Fruit fly (Drosophila melanogaster) whole organism, pupa: ENCODE data around the gene Dcr-1.

Experiments used
- CG14655 ChIP-seq: fragments of 200-800 bp; sonication (Bioruptor generic); optimal IDR thresholded peaks from 3 replicates; lab custom pipeline; 2017; ENCODE audit warnings: mild to moderate bottlenecking, missing biosample characterization, missing genetic modification reagents, missing genetic modification characterization
- CG17806 ChIP-seq: fragments of 200-800 bp; sonication (Bioruptor generic); optimal IDR thresholded peaks from 2 replicates; lab custom pipeline; 2018; ENCODE audit warnings: missing biosample characterization, mild to moderate bottlenecking, missing genetic modification characterization, moderate library complexity
- CG4496 ChIP-seq: fragments of 200-800 bp; sonication (Bioruptor generic); IDR thresholded peaks from 3 replicates; pipeline ENCODE4 v1.3.6; 2022; ENCODE audit warnings: missing biosample characterization, missing genetic modification characterization
- CG8159 ChIP-seq: fragments of 200-800 bp; sonication (Bioruptor generic); optimal IDR thresholded peaks from 3 replicates; lab custom pipeline; 2018; ENCODE audit warnings: missing biosample characterization, mild to moderate bottlenecking, missing genetic modification characterization, moderate library complexity
- CG8301 ChIP-seq: fragments of 200-800 bp; sonication (Bioruptor generic); optimal IDR thresholded peaks from 2 replicates; lab custom pipeline; 2018; ENCODE audit warnings: missing biosample characterization, mild to moderate bottlenecking, missing genetic modification characterization
- D1 ChIP-seq: fragments of 200-800 bp; sonication (Bioruptor generic); optimal IDR thresholded peaks from 2 replicates; lab custom pipeline; 2018; ENCODE audit warnings: missing biosample characterization, mild to moderate bottlenecking, missing genetic modification characterization, moderate library complexity
- Ets98B ChIP-seq: fragments of 200-800 bp; sonication (Bioruptor generic); IDR thresholded peaks from 2 replicates; pipeline ENCODE4 v1.3.6; 2022; ENCODE audit warnings: missing biosample characterization, missing genetic modification characterization
- Pif1B ChIP-seq: fragments of 200-800 bp; sonication (Bioruptor generic); optimal IDR thresholded peaks from 3 replicates; lab custom pipeline; 2016; ENCODE audit warnings: missing biosample characterization, missing genetic modification characterization

DNA sequence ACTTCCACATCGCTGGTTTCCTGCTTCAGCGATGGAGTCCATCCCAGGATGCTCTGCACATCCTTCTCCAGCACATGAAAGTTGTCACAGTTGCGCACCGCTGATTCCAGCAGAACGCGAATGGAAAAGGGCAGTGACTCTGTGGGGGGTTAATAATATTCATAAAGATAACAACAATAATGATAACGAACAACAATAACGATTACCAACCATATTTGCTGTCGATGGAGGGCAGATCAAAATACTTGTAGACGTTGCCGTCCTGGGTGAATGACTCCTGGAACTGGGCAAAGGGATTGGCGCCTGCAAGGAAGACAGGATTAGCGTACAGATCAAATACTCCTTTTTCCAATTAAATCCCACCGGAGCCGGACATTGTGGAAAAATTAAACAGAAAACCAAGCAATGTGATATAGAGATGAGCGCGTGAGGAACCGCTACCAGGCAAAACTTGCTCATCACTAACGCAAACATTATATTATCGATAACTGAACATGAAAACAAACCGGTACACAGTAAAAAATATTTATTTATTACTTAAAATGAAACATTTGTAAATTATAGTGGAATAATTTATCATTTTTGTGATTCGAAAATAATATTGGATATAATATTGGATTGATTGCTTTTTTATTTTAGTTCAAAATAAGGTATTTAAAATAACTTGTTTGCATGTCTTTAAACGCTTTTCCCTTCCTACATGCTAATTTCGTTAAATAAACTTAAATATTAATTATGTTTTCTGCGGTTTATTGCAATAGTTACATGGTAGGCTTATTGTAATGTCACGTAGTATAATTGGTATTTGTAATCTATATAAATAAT is 16.5 kb downstream of the Dcr-1 start, which contains the start of gene Irp-1A:
- TF ChIP-seq Pif1B (GFP tag; lab: Kevin White, UChicago), result peak; percentile 38
- TF ChIP-seq CG8301 (tag; lab: Kevin White, UChicago), result peak; percentile 72
- TF ChIP-seq CG14655, result peak; percentile 66
- peak; percentile 48; the same call in 2 of the 3 replicates for TF ChIP-seq CG4496 (GFP tag; lab: Robert Waterston, UW)
- no peak for TF ChIP-seq D1 (tag; lab: Kevin White, UChicago)
- TF ChIP-seq CG8159, result peak; percentile 77
- TF ChIP-seq Ets98B (GFP tag; lab: Robert Waterston, UW), result peak; percentile 71
- TF ChIP-seq CG17806 (tag; lab: Kevin White, UChicago), result peak; percentile 72
